Worm (Caenorhabditis elegans) whole organism, young adult: Measurements from ENCODE around the gene T01B4.3.

Source experiments
- D2030.7 ChIP-seq: fragments of 200-800 bp; sonication (Bioruptor generic); IDR thresholded peaks from 2 replicates; pipeline ENCODE4 v1.3.6; 2022; ENCODE audit warnings: missing genetic modification reagents, missing genetic modification characterization, missing compliant biosample characterization
- ama-1 ChIP-seq, 3 experiments: fragments of 150-350 bp in 1 of 3; sonication (generic microtip) in 2 of 3; optimal IDR thresholded peaks; 2 replicates each; lab custom pipeline; 2014 to 2018; ENCODE audit warnings: missing biosample characterization in 2 of 3, missing genetic modification characterization in 2 of 3, missing genetic modification reagents in 2 of 3
- bed-2 ChIP-seq: fragments of 200-800 bp; sonication (Bioruptor generic); IDR thresholded peaks from 2 replicates; pipeline ENCODE4 v1.3.6; 2022; ENCODE audit warnings: missing genetic modification reagents, missing genetic modification characterization, missing compliant biosample characterization
- cebp-2 ChIP-seq: fragments of 200-800 bp; sonication (Bioruptor generic); IDR thresholded peaks from 2 replicates; pipeline ENCODE4 v1.3.6; 2022; ENCODE audit warnings: missing genetic modification characterization, missing compliant biosample characterization
- ets-4 ChIP-seq: fragments of 200-800 bp; sonication (Bioruptor generic); optimal IDR thresholded peaks from 2 replicates; lab custom pipeline; 2018; ENCODE audit warnings: mild to moderate bottlenecking, missing genetic modification characterization, missing compliant biosample characterization
- lsy-27 ChIP-seq: sonication (generic microtip); optimal IDR thresholded peaks from 2 replicates; lab custom pipeline; 2017; ENCODE audit warnings: missing genetic modification characterization, mild to moderate bottlenecking, missing compliant biosample characterization, antibody characterized with exemption, missing genotype, borderline replicate concordance; ENCODE audit not compliant: insufficient read depth
- nfya-2 ChIP-seq: fragments of 200-800 bp; sonication (Bioruptor generic); IDR thresholded peaks from 2 replicates; pipeline ENCODE4 v1.3.6; 2022; ENCODE audit warnings: missing genetic modification reagents, missing genetic modification characterization, missing compliant biosample characterization
- rec-8 ChIP-seq, 2 experiments: sonication (generic microtip); optimal IDR thresholded peaks; 2 replicates each; lab custom pipeline; 2016; ENCODE audit warnings: mild to moderate bottlenecking in 2 of 2, missing genetic modification characterization in 2 of 2, missing genetic modification reagents in 2 of 2, missing genotype in 2 of 2, missing biosample characterization in 1 of 2, missing compliant biosample characterization in 1 of 2, moderate library complexity in 1 of 2

DNA sequence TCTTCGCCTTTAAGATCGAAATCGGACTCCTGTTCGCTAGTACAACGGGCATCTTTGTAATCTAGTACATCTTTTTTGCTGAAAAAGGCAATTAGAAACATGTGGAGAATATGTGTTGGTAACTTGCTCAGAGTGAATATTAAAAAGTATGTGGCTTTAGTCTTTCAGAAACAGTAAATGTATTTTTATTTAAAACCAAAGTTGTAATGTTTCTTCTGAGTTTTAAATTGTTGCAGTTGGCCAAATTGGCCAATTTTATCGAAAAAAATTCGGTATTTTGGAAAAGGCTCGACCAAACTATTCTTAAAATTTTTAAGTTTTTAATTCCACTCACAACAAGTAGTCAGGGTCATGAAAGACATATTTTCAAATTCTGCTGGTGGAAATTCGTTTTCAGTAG is 34.4 kb downstream of the T01B4.3 start, which contains the start of gene F52E10.2:
- TF ChIP-seq bed-2 (GFP tag; lab: Robert Waterston, UW) (no peak), D2030.7 (no peak), lsy-27 (tag; lab: Kevin White, UChicago) (no peak), ets-4 (GFP tag; lab: Kevin White, UChicago) (no peak), cebp-2 (no peak), nfya-2 (GFP tag; lab: Robert Waterston, UW) (no peak), ama-1 (optimal IDR thresholded peaks at IDR 0.05; lab: Kevin White, UChicago) (no peak), ama-1 (GFP tag; optimal IDR thresholded peaks at IDR 0.05; lab: Kevin White, UChicago) (no peak), rec-8 (tag; optimal IDR thresholded peaks at IDR 0.05; lab: Kevin White, UChicago) (no peak)
